Fruit fly (Drosophila melanogaster): ENCODE data around the gene GstD4.

- no peak for TF ChIP-seq ss (GFP tag; optimal IDR thresholded peaks at IDR 0.05)
- peak; percentile 43 for TF ChIP-seq svp (GFP tag)
- no peak for TF ChIP-seq CG3032 (tag; optimal IDR thresholded peaks at IDR 0.05)
- no peak for TF ChIP-seq CG6276 (GFP tag; optimal IDR thresholded peaks at IDR 0.05)
- no peak for TF ChIP-seq CG16779 (tag; optimal IDR thresholded peaks at IDR 0.05)
- TF ChIP-seq CG32006 (GFP tag; optimal IDR thresholded peaks at IDR 0.05) = no peak
- TF ChIP-seq CG10631 (GFP tag; optimal IDR thresholded peaks at IDR 0.05) = no peak
- TF ChIP-seq CG6792 (GFP tag; optimal IDR thresholded peaks at IDR 0.05) = no peak
- TF ChIP-seq fd59A (GFP tag; optimal IDR thresholded peaks at IDR 0.05) = no peak
- no peak for TF ChIP-seq esn (GFP tag; optimal IDR thresholded peaks at IDR 0.05)
- no peak for TF ChIP-seq salr (GFP tag; optimal IDR thresholded peaks at IDR 0.05)
- TF ChIP-seq Ets21C (GFP tag; optimal IDR thresholded peaks at IDR 0.05) = no peak
- TF ChIP-seq Blimp-1 (GFP tag; optimal IDR thresholded peaks at IDR 0.05) = no peak
These were observed 24.8 kb downstream of the GstD4 start, which contains the start of gene Cyp9f3 for dm6 chr3R:12398620-12399247.
